Worm (Caenorhabditis elegans): Measurements from ENCODE around the gene C07E3.8.

Gene C07E3.8

DNA sequence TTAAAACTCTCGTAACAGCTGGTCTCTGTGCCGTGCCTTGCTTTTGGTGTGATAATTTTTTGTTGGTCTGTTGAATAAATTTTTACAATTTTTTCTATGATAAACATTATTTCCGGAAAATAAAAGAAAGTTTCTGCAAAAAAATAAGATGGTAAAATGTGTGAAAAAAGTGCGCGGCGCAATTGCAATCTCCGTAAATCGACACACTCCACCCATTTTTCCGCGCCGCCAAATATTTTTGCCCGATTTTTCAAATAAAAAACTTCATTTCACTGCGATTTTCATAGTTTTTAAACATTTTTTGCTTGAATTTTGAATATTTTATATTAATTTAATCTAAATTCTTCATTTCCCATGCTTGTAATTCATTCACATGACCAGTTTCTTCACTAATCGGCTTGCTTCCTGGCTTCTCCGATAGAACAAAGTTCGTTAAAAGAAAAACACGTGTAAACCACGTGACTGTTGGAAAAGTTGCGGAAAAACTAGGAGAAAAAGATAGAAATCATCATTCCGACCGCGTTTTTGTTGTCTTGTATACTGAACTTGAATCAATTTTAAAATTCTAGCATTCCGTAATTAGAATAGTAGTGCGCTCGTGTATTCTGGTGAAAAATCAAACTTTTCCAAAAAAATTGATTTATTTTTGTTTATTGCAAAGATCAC is 36.1 kb downstream of the C07E3.8 start (continued):
- TF ChIP-seq ZK185.1 (tag; optimal IDR thresholded peaks at IDR 0.05; ENCODE audit: poor library complexity, severe bottlenecking), result peak; percentile 23

DNA sequence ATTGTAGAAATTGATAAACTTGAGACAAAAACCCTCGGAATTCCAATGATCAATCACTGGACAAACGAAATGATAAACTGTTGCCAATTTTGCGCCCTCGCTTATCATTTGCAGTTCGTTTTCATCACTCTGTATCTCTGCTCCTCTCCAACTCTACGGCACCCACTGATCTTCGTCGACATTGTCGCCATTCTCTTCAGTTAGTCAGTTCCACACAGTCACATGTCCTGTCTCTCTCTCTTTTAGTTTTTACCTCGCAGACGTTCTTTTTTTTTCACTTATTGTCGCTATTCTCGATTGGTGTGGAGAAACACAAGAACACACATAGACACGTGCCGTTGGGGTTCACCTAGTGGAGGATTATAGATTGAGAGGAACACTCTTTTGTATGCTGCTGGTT is 37.0 kb downstream of the C07E3.8 start:
- TF ChIP-seq mxl-1 (tag; optimal IDR thresholded peaks at IDR 0.05) (no peak), dpff-1 (tag; optimal IDR thresholded peaks at IDR 0.05) (no peak), D2030.7 (GFP tag; IDR thresholded peaks at IDR 0.05) (no peak), ets-4 (GFP tag; optimal IDR thresholded peaks at IDR 0.05) (peak; percentile 59), tbx-9 (tag; optimal IDR thresholded peaks at IDR 0.05; ENCODE audit: borderline replicate concordance) (no peak), B0035.1 (tag; optimal IDR thresholded peaks at IDR 0.05) (no peak), ama-1 (optimal IDR thresholded peaks at IDR 0.05) (no peak), ama-1 (GFP tag; optimal IDR thresholded peaks at IDR 0.05) (no peak), B0019.2 (GFP tag; conservative IDR thresholded peaks at IDR 0.05) (no peak), xnd-1 (tag; optimal IDR thresholded peaks at IDR 0.05) (no peak), ztf-6 (GFP tag; IDR thresholded peaks at IDR 0.05) (no peak), egrh-3 (GFP tag; IDR thresholded peaks at IDR 0.05) (no peak), madf-6 (GFP tag; IDR thresholded peaks at IDR 0.05) (no peak), nhr-27 (tag; optimal IDR thresholded peaks at IDR 0.05) (no peak), B0261.1 (tag; optimal IDR thresholded peaks at IDR 0.05) (no peak), dpl-1 (GFP tag; optimal IDR thresholded peaks at IDR 0.05) (no peak), fkh-3 (tag; optimal IDR thresholded peaks at IDR 0.05) (no peak), nhr-120 (GFP tag; IDR thresholded peaks at IDR 0.05) (no peak), nfya-2 (GFP tag; IDR thresholded peaks at IDR 0.05) (no peak), athp-1 (tag; optimal IDR thresholded peaks at IDR 0.05) (no peak), snpc-4 (GFP tag; optimal IDR thresholded peaks at IDR 0.05) (no peak), snpc-4 (tag; optimal IDR thresholded peaks at IDR 0.05) (peak in 3 of 4 experiments; percentile 27 to 57 (median 32)), egl-18 (GFP tag; IDR thresholded peaks at IDR 0.05) (no peak), hmg-20 (GFP tag; IDR thresholded peaks at IDR 0.05) (no peak), sptf-2 (GFP tag; optimal IDR thresholded peaks at IDR 0.05) (no peak), nfyb-1 (GFP tag; IDR thresholded peaks at IDR 0.05) (peak; percentile 75; the same call in 1 of the 2 replicates), Y95B8A.8 (GFP tag; IDR thresholded peaks at IDR 0.05) (no peak), F57A8.1 (GFP tag; optimal IDR thresholded peaks at IDR 0.05) (no peak), T26A5.8 (tag; optimal IDR thresholded peaks at IDR 0.05) (no peak), ztf-22 (GFP tag; optimal IDR thresholded peaks at IDR 0.05) (peak; percentile 88), hlh-26 (GFP tag; conservative IDR thresholded peaks at IDR 0.05) (no peak), nhr-90 (tag; optimal IDR thresholded peaks at IDR 0.05) (no peak), lin-40 (tag; optimal IDR thresholded peaks at IDR 0.05) (peak; percentile 75), hmg-1.2 (GFP tag; IDR thresholded peaks at IDR 0.05) (peak; percentile 51; the same call in 1 of the 2 replicates), bed-2 (GFP tag; IDR thresholded peaks at IDR 0.05) (no peak), him-1 (tag; optimal IDR thresholded peaks at IDR 0.05) (no peak), lag-1 (GFP tag; IDR thresholded peaks at IDR 0.05) (no peak), pha-4 (tag; optimal IDR thresholded peaks at IDR 0.05) (peak; percentile 82), repo-1 (tag; optimal IDR thresholded peaks at IDR 0.05) (no peak), F33H1.4 (GFP tag; IDR thresholded peaks at IDR 0.05) (no peak), K12H6.12 (tag; optimal IDR thresholded peaks at IDR 0.05) (peak; percentile 43), rec-8 (tag; optimal IDR thresholded peaks at IDR 0.05) (no peak), Y56A3A.18 (GFP tag; IDR thresholded peaks at IDR 0.05) (no peak), tbp1 (GFP tag; optimal IDR thresholded peaks at IDR 0.05) (peak; percentile 18), F23B12.7 (tag; optimal IDR thresholded peaks at IDR 0.05; ENCODE audit: insufficient read depth) (no peak), ztf-26 (tag; optimal IDR thresholded peaks at IDR 0.05) (peak; percentile 89)

All from whole organism, young adult.